Fruit fly (Drosophila melanogaster): ENCODE data around the gene CG14785.

Gene CG14785

dm6 chrX:1478276-1479122 is 21.6 kb upstream of the CG14785 start, which contains the start of gene rush (continued):
- TF ChIP-seq chn (GFP tag; optimal IDR thresholded peaks at IDR 0.05) = no peak
- TF ChIP-seq CG33557 (GFP tag; optimal IDR thresholded peaks at IDR 0.05) = no peak
- TF ChIP-seq CG9876 (GFP tag; optimal IDR thresholded peaks at IDR 0.05) = peak; percentile 20
- no peak for TF ChIP-seq mld (GFP tag; IDR thresholded peaks at IDR 0.05; ENCODE audit: partially characterized antibody)
- TF ChIP-seq zen2 (GFP tag; IDR thresholded peaks at IDR 0.05; ENCODE audit: partially characterized antibody) = no peak
- no peak for TF ChIP-seq Elba2 (GFP tag; optimal IDR thresholded peaks at IDR 0.05)
- TF ChIP-seq hbn (GFP tag; IDR thresholded peaks at IDR 0.05; ENCODE audit: partially characterized antibody) = no peak
- no peak for TF ChIP-seq crp (GFP tag; optimal IDR thresholded peaks at IDR 0.05)
- no peak for TF ChIP-seq CG9215 (GFP tag; IDR thresholded peaks at IDR 0.05)
- TF ChIP-seq lmd (GFP tag; IDR thresholded peaks at IDR 0.05) = peak; percentile 45; the same call in 1 of the 2 replicates
- TF ChIP-seq CG10462 (GFP tag; optimal IDR thresholded peaks at IDR 0.05) = no peak
- TF ChIP-seq CG9817 (tag; optimal IDR thresholded peaks at IDR 0.05) = peak; percentile 35
- TF ChIP-seq CG13775 (GFP tag; optimal IDR thresholded peaks at IDR 0.05) = no peak
- TF ChIP-seq CG2199 (GFP tag; IDR thresholded peaks at IDR 0.05) = no peak
- TF ChIP-seq rib (GFP tag; IDR thresholded peaks at IDR 0.05) = no peak
- peak; percentile 25 for TF ChIP-seq ind (GFP tag; optimal IDR thresholded peaks at IDR 0.05)
- peak; percentile 5 for TF ChIP-seq trem (tag; optimal IDR thresholded peaks at IDR 0.05)
- no peak for TF ChIP-seq CG7271 (tag; optimal IDR thresholded peaks at IDR 0.05)
- peak; percentile 49 for TF ChIP-seq CG17829 (tag; optimal IDR thresholded peaks at IDR 0.05)
- TF ChIP-seq kah (GFP tag; optimal IDR thresholded peaks at IDR 0.05) = no peak
- no peak for TF ChIP-seq CG17612 (GFP tag; IDR thresholded peaks at IDR 0.05)
- peak; percentile 12 for TF ChIP-seq CG12942 (GFP tag; optimal IDR thresholded peaks at IDR 0.05)
- TF ChIP-seq CG10147 (GFP tag; optimal IDR thresholded peaks at IDR 0.05) = no peak
- no peak for TF ChIP-seq Dfd (GFP tag; optimal IDR thresholded peaks at IDR 0.05)
- TF ChIP-seq nerfin-2 (GFP tag; IDR thresholded peaks at IDR 0.05; ENCODE audit: partially characterized antibody) = 0 out of 2 replicates have a peak, but pooled peaks have one; percentile 18
- no peak for TF ChIP-seq croc (GFP tag; conservative IDR thresholded peaks at IDR 0.05)
- TF ChIP-seq CG14965 (GFP tag; optimal IDR thresholded peaks at IDR 0.05; ENCODE audit: borderline replicate concordance) = no peak
- TF ChIP-seq Scr (GFP tag; IDR thresholded peaks at IDR 0.05; ENCODE audit: partially characterized antibody) = no peak
- peak; percentile 0 for TF ChIP-seq Deaf1 (tag; optimal IDR thresholded peaks at IDR 0.05)
- TF ChIP-seq Ada2b (GFP tag; IDR thresholded peaks at IDR 0.05) = no peak
- no peak for TF ChIP-seq Spps (tag; optimal IDR thresholded peaks at IDR 0.05)
- no peak for TF ChIP-seq CTCF (GFP tag; optimal IDR thresholded peaks at IDR 0.05)
- 0 out of 3 replicates have a peak, but pooled peaks have one; percentile 10 for TF ChIP-seq CG6175 (GFP tag; IDR thresholded peaks at IDR 0.05)
- no peak for TF ChIP-seq Fer2 (tag; optimal IDR thresholded peaks at IDR 0.05)
- no peak for TF ChIP-seq ato (GFP tag; IDR thresholded peaks at IDR 0.05; ENCODE audit: partially characterized antibody)
- peak; percentile 50; the same call in 1 of the 3 replicates for TF ChIP-seq CG11456 (GFP tag; IDR thresholded peaks at IDR 0.05)
- TF ChIP-seq CG11247 (GFP tag; IDR thresholded peaks at IDR 0.05) = no peak
- TF ChIP-seq Drgx (GFP tag; IDR thresholded peaks at IDR 0.05) = no peak; the same call in 1 of the 2 replicates
- TF ChIP-seq NfI (GFP tag; optimal IDR thresholded peaks at IDR 0.05) = peak; percentile 42
- no peak for TF ChIP-seq CG2889 (GFP tag; IDR thresholded peaks at IDR 0.05)
- TF ChIP-seq Asciz (GFP tag; optimal IDR thresholded peaks at IDR 0.05) = no peak
- peak; percentile 65 for TF ChIP-seq CG2120 (GFP tag; optimal IDR thresholded peaks at IDR 0.05)
- no peak for TF ChIP-seq tll (GFP tag; optimal IDR thresholded peaks at IDR 0.05)
- no peak for TF ChIP-seq Lpt (GFP tag; optimal IDR thresholded peaks at IDR 0.05)
- TF ChIP-seq CG3838 (GFP tag; optimal IDR thresholded peaks at IDR 0.05) = no peak
- TF ChIP-seq pros (GFP tag; optimal IDR thresholded peaks at IDR 0.05) = no peak
- TF ChIP-seq CG9609 (GFP tag; optimal IDR thresholded peaks at IDR 0.05) = no peak
- no peak for TF ChIP-seq Hand (GFP tag; optimal IDR thresholded peaks at IDR 0.05)
- TF ChIP-seq ERR (GFP tag; optimal IDR thresholded peaks at IDR 0.05) = peak; percentile 29

All from whole organism, embryonic.